Fruit fly (Drosophila melanogaster) whole organism, adult: ENCODE results near the gene ND-15.

ENCODE experiments used
- Crg-1 ChIP-seq: fragments of 200-800 bp; sonication (Bioruptor generic); optimal IDR thresholded peaks from 2 replicates; lab custom pipeline; 2016; ENCODE audit warnings: missing biosample characterization, missing genetic modification characterization
- cnc ChIP-seq, 2 experiments: fragments of >200 bp; optimal IDR thresholded peaks; 2 replicates each; lab custom pipeline; 2017
- tj ChIP-seq: fragments of 200-800 bp; sonication (Bioruptor generic); optimal IDR thresholded peaks from 3 replicates; lab custom pipeline; 2017; ENCODE audit warnings: missing biosample characterization, mild to moderate bottlenecking, missing genetic modification characterization, moderate library complexity

- TF ChIP-seq cnc (optimal IDR thresholded peaks at IDR 0.05; lab: Kevin White, UChicago): no peak
- no peak for TF ChIP-seq tj (GFP tag; lab: Kevin White, UChicago)
- no peak for TF ChIP-seq Crg-1 (GFP tag; lab: Kevin White, UChicago)
Measured at dm6 chr2L:120492-121455, 6.2 kb downstream of the ND-15 start.
